Worm (Caenorhabditis elegans) whole organism, young adult: ENCODE measurements around the gene hmg-1.1.

ENCODE experiments used
- B0019.2 ChIP-seq: fragments of 200-800 bp; sonication (Bioruptor generic); conservative IDR thresholded peaks from 2 replicates; pipeline ENCODE4 v1.3.6; 2022; ENCODE audit warnings: missing genetic modification reagents, missing genetic modification characterization, missing compliant biosample characterization
- B0261.1 ChIP-seq: sonication (generic microtip); optimal IDR thresholded peaks from 2 replicates; lab custom pipeline; 2016; ENCODE audit warnings: mild to moderate bottlenecking, missing genetic modification characterization, moderate library complexity, missing compliant biosample characterization
- B0336.3 ChIP-seq: fragments of 200-800 bp; sonication (Bioruptor generic); IDR thresholded peaks from 2 replicates; pipeline ENCODE4 v1.3.6; 2022; ENCODE audit warnings: missing genetic modification characterization, missing compliant biosample characterization
- C06A6.2 ChIP-seq: fragments of 200-800 bp; sonication (Bioruptor generic); conservative IDR thresholded peaks from 2 replicates; pipeline ENCODE4 v1.3.6; 2022; ENCODE audit warnings: missing genetic modification characterization, missing compliant biosample characterization
- D2030.7 ChIP-seq: fragments of 200-800 bp; sonication (Bioruptor generic); IDR thresholded peaks from 2 replicates; pipeline ENCODE4 v1.3.6; 2022; ENCODE audit warnings: missing genetic modification reagents, missing genetic modification characterization, missing compliant biosample characterization
- F10E7.11 ChIP-seq: sonication (generic microtip); optimal IDR thresholded peaks from 2 replicates; lab custom pipeline; 2017; ENCODE audit warnings: mild to moderate bottlenecking, missing genetic modification characterization, moderate library complexity, missing compliant biosample characterization
- F39B2.1 ChIP-seq: fragments of 200-800 bp; sonication (Bioruptor generic); IDR thresholded peaks from 2 replicates; pipeline ENCODE4 v1.3.6; 2022; ENCODE audit warnings: missing genetic modification reagents, missing genetic modification characterization, missing compliant biosample characterization
- F49E8.2 ChIP-seq: sonication (generic microtip); optimal IDR thresholded peaks from 3 replicates; lab custom pipeline; 2017; ENCODE audit warnings: missing genetic modification characterization, mild to moderate bottlenecking, missing compliant biosample characterization, antibody characterized with exemption, moderate library complexity; ENCODE audit not compliant: insufficient read depth
- F52B5.7 ChIP-seq: sonication (generic microtip); optimal IDR thresholded peaks from 2 replicates; lab custom pipeline; 2016; ENCODE audit warnings: mild to moderate bottlenecking, missing genetic modification characterization, missing compliant biosample characterization
- F57A8.1 ChIP-seq: fragments of 200-800 bp; sonication (Bioruptor generic); optimal IDR thresholded peaks from 2 replicates; lab custom pipeline; 2018; ENCODE audit warnings: mild to moderate bottlenecking, missing genetic modification characterization, moderate library complexity, missing compliant biosample characterization
- K12H6.12 ChIP-seq: fragments of 200-800 bp; sonication (Bioruptor generic); optimal IDR thresholded peaks from 2 replicates; lab custom pipeline; 2018; ENCODE audit warnings: mild to moderate bottlenecking, missing genetic modification characterization, missing compliant biosample characterization
- attf-6 ChIP-seq: fragments of 200-800 bp; sonication (Bioruptor generic); IDR thresholded peaks from 2 replicates; pipeline ENCODE4 v1.3.6; 2022; ENCODE audit warnings: missing genetic modification reagents, missing genetic modification characterization, missing compliant biosample characterization
- cebp-1 ChIP-seq, 2 experiments: fragments of 200-800 bp in 1 of 2; sonication (Bioruptor generic) in 1 of 2; sonication (generic microtip) in 1 of 2; IDR thresholded peaks in 1 of 2; optimal IDR thresholded peaks in 1 of 2; 2 replicates each; pipeline versions ENCODE4 v1.3.6 to Lab custom; 2017 to 2022; ENCODE audit warnings: missing compliant biosample characterization in 2 of 2, missing genetic modification characterization in 2 of 2, mild to moderate bottlenecking in 1 of 2, missing genetic modification reagents in 1 of 2, moderate library complexity in 1 of 2
- cebp-2 ChIP-seq: fragments of 200-800 bp; sonication (Bioruptor generic); IDR thresholded peaks from 2 replicates; pipeline ENCODE4 v1.3.6; 2022; ENCODE audit warnings: missing genetic modification characterization, missing compliant biosample characterization
- dox-1 ChIP-seq: fragments of 200-800 bp; sonication (Bioruptor generic); IDR thresholded peaks from 2 replicates; pipeline ENCODE4 v1.3.6; 2022; ENCODE audit warnings: missing genetic modification reagents, missing genetic modification characterization, missing compliant biosample characterization
- dpff-1 ChIP-seq: sonication (generic microtip); optimal IDR thresholded peaks from 2 replicates; lab custom pipeline; 2017; ENCODE audit warnings: mild to moderate bottlenecking, missing genetic modification characterization, missing compliant biosample characterization
- egl-18 ChIP-seq: fragments of 200-800 bp; sonication (Bioruptor generic); IDR thresholded peaks from 2 replicates; pipeline ENCODE4 v1.3.6; 2022; ENCODE audit warnings: missing genetic modification reagents, missing genetic modification characterization, missing compliant biosample characterization
- egrh-3 ChIP-seq: fragments of 200-800 bp; sonication (Bioruptor generic); IDR thresholded peaks from 2 replicates; pipeline ENCODE4 v1.3.6; 2022; ENCODE audit warnings: missing genetic modification reagents, missing genetic modification characterization, missing compliant biosample characterization
- gei-17 ChIP-seq: fragments of 200-800 bp; sonication (Bioruptor generic); optimal IDR thresholded peaks from 2 replicates; lab custom pipeline; 2018; ENCODE audit warnings: mild to moderate bottlenecking, missing genetic modification characterization, missing compliant biosample characterization
- hlh-26 ChIP-seq: fragments of 200-800 bp; sonication (Bioruptor generic); conservative IDR thresholded peaks from 2 replicates; pipeline ENCODE4 v1.3.6; 2022; ENCODE audit warnings: missing genetic modification reagents, missing genetic modification characterization, missing compliant biosample characterization
- hmg-1.2 ChIP-seq: fragments of 200-800 bp; sonication (Bioruptor generic); IDR thresholded peaks from 2 replicates; pipeline ENCODE4 v1.3.6; 2022; ENCODE audit warnings: missing genetic modification reagents, missing genetic modification characterization, missing compliant biosample characterization
- let-526 ChIP-seq: fragments of 200-800 bp; sonication (Bioruptor generic); IDR thresholded peaks from 2 replicates; pipeline ENCODE4 v1.3.6; 2022; ENCODE audit warnings: missing genetic modification reagents, missing genetic modification characterization, missing compliant biosample characterization
- lin-26 ChIP-seq: fragments of 200-800 bp; sonication (Bioruptor generic); IDR thresholded peaks from 2 replicates; pipeline ENCODE4 v1.3.6; 2022; ENCODE audit warnings: missing genetic modification reagents, missing genetic modification characterization, missing compliant biosample characterization
- madf-3 ChIP-seq: fragments of 200-800 bp; sonication (Bioruptor generic); IDR thresholded peaks from 2 replicates; pipeline ENCODE4 v1.3.6; 2022; ENCODE audit warnings: missing genetic modification reagents, missing genetic modification characterization, missing compliant biosample characterization
- nhr-120 ChIP-seq: fragments of 200-800 bp; sonication (Bioruptor generic); IDR thresholded peaks from 2 replicates; pipeline ENCODE4 v1.3.6; 2022; ENCODE audit warnings: missing genetic modification characterization, missing compliant biosample characterization
- nhr-90 ChIP-seq: sonication (generic microtip); optimal IDR thresholded peaks from 2 replicates; lab custom pipeline; 2016; ENCODE audit warnings: missing genotype, mild to moderate bottlenecking, missing genetic modification characterization, missing compliant biosample characterization
- rcor-1 ChIP-seq: fragments of 200-800 bp; sonication (Bioruptor generic); IDR thresholded peaks from 2 replicates; pipeline ENCODE4 v1.3.6; 2022; ENCODE audit warnings: missing genetic modification reagents, missing genetic modification characterization, missing compliant biosample characterization
- repo-1 ChIP-seq: sonication (generic microtip); optimal IDR thresholded peaks from 2 replicates; lab custom pipeline; 2017; ENCODE audit warnings: mild to moderate bottlenecking, missing genetic modification characterization, missing compliant biosample characterization
- snpc-1.1 ChIP-seq: sonication (generic microtip); optimal IDR thresholded peaks from 2 replicates; lab custom pipeline; 2017; ENCODE audit warnings: missing genetic modification characterization, mild to moderate bottlenecking, missing compliant biosample characterization, antibody characterized with exemption, moderate library complexity, missing genotype, missing genetic modification reagents; ENCODE audit not compliant: insufficient read depth
- sptf-2 ChIP-seq: fragments of 200-800 bp; sonication (Bioruptor generic); optimal IDR thresholded peaks from 2 replicates; lab custom pipeline; 2018; ENCODE audit warnings: mild to moderate bottlenecking, missing genetic modification characterization, missing compliant biosample characterization
- tbx-9 ChIP-seq: sonication (generic microtip); optimal IDR thresholded peaks from 2 replicates; lab custom pipeline; 2016; ENCODE audit warnings: borderline replicate concordance, missing genetic modification characterization, inconsistent platforms, missing compliant biosample characterization
- zfh-2 ChIP-seq: fragments of 200-800 bp; sonication (Bioruptor generic); conservative IDR thresholded peaks from 2 replicates; pipeline ENCODE4 v1.3.6; 2022; ENCODE audit warnings: missing genetic modification reagents, missing genetic modification characterization, missing compliant biosample characterization
- ztf-25 ChIP-seq: fragments of 200-800 bp; sonication (Bioruptor generic); IDR thresholded peaks from 2 replicates; pipeline ENCODE4 v1.3.6; 2022; ENCODE audit warnings: missing genetic modification reagents, missing genetic modification characterization, missing compliant biosample characterization
- ztf-28 ChIP-seq: fragments of 200-800 bp; sonication (Bioruptor generic); IDR thresholded peaks from 2 replicates; pipeline ENCODE4 v1.3.6; 2022; ENCODE audit warnings: missing genetic modification reagents, missing genetic modification characterization, missing compliant biosample characterization

The hmg-1.1 gene

DNA sequence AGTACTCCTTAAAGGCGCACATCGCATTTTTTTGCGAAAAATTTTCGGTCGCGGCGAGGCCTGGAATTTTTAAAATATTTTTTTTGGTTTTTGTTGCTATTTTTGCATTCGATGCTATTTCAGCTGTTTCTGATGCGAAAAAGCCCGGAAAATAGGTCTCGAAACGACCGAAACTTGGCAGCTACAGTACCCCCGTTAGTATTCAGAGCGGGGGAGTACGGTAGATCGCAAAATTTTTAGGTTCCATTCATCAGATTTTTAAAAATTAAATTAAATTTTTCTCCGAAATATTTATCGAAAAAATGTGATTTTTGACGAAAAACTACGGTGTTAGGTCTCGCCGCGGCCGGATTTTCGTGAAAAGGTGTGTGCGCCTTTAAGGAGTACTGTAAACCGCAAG lies 5.4 kb downstream of the hmg-1.1 start (continued):
- no peak for TF ChIP-seq hlh-26 (GFP tag; lab: Robert Waterston, UW)
- no peak for TF ChIP-seq F39B2.1 (GFP tag; lab: Robert Waterston, UW)
- no peak for TF ChIP-seq gei-17
- no peak for TF ChIP-seq madf-3 (GFP tag; lab: Robert Waterston, UW)
- peak; percentile 19 for TF ChIP-seq repo-1 (tag; lab: Kevin White, UChicago)

DNA sequence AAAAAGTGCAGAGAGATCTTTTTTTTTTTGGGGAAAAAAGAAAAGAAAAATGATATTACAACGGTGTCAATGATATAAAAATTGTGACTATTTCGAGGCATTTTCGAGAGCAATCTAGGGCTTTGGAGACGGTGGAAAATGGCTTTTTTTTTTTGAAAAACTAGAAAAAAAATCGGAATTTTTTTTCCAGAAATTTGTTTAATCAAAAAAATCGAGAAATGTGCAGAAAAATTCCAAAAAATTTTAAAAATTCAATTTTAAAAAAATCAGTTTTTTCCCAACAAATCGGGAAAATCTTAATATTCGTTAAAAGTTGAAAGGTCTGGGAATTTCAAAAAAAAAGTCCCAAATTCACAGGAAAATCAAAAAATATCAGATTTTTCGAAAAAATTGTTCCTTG lies 6.3 kb downstream of the hmg-1.1 start, which contains the start of gene Y54G11A.19:
Gene Y54G11A.19, minus strand, starts transcription at position 101 of the 400 bp plus-strand sequence.
- TF ChIP-seq B0019.2 (GFP tag; lab: Robert Waterston, UW) (no peak), let-526 (no peak), F52B5.7 (no peak), dox-1 (GFP tag; lab: Robert Waterston, UW) (no peak), F49E8.2 (tag; lab: Kevin White, UChicago) (no peak), tbx-9 (tag; lab: Kevin White, UChicago) (no peak), nhr-90 (tag; lab: Kevin White, UChicago) (no peak), cebp-1 (GFP tag; IDR thresholded peaks at IDR 0.05; lab: Robert Waterston, UW) (no peak), cebp-1 (tag; optimal IDR thresholded peaks at IDR 0.05; lab: Kevin White, UChicago) (no peak), zfh-2 (GFP tag; lab: Robert Waterston, UW) (no peak), cebp-2 (GFP tag; lab: Robert Waterston, UW) (no peak), egl-18 (GFP tag; lab: Robert Waterston, UW) (no peak), F10E7.11 (tag; lab: Kevin White, UChicago) (no peak)

DNA sequence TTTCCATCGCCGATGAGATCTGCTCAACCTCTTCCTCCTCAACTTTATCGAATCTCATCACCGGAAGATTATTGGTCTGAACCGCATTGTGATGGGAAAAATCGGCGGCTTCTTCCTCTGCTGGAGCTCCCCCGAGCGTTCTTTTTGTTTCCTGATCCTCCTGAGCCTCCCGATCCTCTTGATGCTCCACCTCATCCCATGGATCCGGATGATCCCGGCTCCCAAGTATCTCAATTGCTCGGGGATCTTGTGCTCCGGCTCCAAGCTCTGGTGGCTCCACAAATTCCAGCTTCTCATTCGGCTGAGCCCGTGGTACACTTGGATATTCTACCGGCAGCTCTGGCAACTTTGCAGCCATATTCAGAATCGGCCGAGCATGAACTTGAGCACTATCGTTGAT lies 7.4 kb downstream of the hmg-1.1 start:
- TF ChIP-seq zfh-2 (GFP tag; lab: Robert Waterston, UW) (peak; percentile 54), egrh-3 (GFP tag; lab: Robert Waterston, UW) (peak; percentile 45; the same call in 1 of the 2 replicates), K12H6.12 (no peak)
- TF ChIP-seq, all 124 proteins: peak for 2

DNA sequence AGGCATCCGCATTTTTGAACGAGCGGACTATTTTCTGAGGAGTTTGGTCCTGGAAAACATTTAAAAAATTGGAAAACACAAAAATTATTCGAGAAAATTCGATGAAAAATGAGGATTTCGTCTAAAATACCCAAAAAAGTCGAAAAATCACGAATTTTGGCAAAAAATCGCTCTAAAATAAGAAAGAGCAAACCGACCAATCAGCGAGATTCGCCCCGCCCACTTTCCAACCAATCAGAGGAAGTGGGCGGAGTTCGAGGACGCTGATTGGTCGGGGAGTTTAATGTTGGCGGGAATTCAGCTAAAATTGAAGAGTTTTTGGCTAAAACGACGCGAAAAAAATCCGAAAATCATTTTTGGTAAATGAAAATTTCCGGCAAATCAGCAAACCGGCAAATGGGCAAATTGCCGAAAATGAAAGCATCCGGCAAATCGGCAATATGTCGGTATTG lies 18.7 kb downstream of the hmg-1.1 start, which contains the start of gene Y54G11A.1:
Gene Y54G11A.1, minus strand, starts transcription at position 51 of the 452 bp plus-strand sequence.
- TF ChIP-seq nhr-120 (no peak), rcor-1 (no peak), lin-26 (GFP tag; lab: Robert Waterston, UW) (no peak), dpff-1 (tag; lab: Kevin White, UChicago) (no peak), ztf-28 (GFP tag; lab: Robert Waterston, UW) (no peak), gei-17 (no peak), B0261.1 (tag; lab: Kevin White, UChicago) (no peak), D2030.7 (GFP tag; lab: Robert Waterston, UW) (no peak), F57A8.1 (no peak), attf-6 (GFP tag; lab: Robert Waterston, UW) (no peak), B0336.3 (GFP tag; lab: Robert Waterston, UW) (no peak), ztf-25 (GFP tag; lab: Robert Waterston, UW) (no peak), C06A6.2 (no peak), zfh-2 (GFP tag; lab: Robert Waterston, UW) (no peak), cebp-1 (GFP tag; IDR thresholded peaks at IDR 0.05; lab: Robert Waterston, UW) (no peak), cebp-1 (tag; optimal IDR thresholded peaks at IDR 0.05; lab: Kevin White, UChicago) (no peak), snpc-1.1 (tag; lab: Kevin White, UChicago) (no peak), hmg-1.2 (GFP tag; lab: Robert Waterston, UW) (no peak), sptf-2 (GFP tag; lab: Kevin White, UChicago) (no peak)
